Fruit fly (Drosophila melanogaster): Measurements from ENCODE around the gene ovo.

ovo gene

DNA sequence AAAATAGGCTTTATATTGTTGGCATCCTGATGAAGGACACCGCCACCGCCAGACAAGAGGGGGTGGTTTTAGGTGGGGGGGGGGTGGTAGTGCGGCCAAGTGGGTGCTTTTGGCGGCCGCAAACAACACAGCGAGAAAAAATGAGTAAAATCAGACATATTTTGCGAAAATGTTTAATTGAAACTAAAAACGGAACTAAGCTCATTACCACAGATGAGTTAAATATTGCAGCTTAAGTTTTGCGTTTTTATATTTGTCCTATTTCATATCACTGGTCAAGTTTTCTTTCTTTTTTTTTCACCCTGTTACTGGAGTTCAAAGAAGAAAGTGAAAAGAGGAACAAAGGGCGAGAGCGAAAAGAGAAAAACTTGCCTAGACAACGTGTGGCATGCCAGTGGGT lies 45.9 kb downstream of the ovo start (continued):
- TF ChIP-seq CG16863 (GFP tag; optimal IDR thresholded peaks at IDR 0.05) (peak; percentile 57), Atf-2 (GFP tag; optimal IDR thresholded peaks at IDR 0.05) (peak; percentile 35), CG2129 (GFP tag; IDR thresholded peaks at IDR 0.05; ENCODE audit: partially characterized antibody) (no peak), pb (GFP tag; optimal IDR thresholded peaks at IDR 0.05) (peak; percentile 51), CG7372 (GFP tag; IDR thresholded peaks at IDR 0.05) (peak; percentile 54; the same call in 1 of the 2 replicates), caup (GFP tag; optimal IDR thresholded peaks at IDR 0.05; ENCODE audit: severe bottlenecking) (peak; percentile 76), CG34376 (GFP tag; optimal IDR thresholded peaks at IDR 0.05) (peak; percentile 28), CG10979 (tag; optimal IDR thresholded peaks at IDR 0.05) (peak; percentile 73), CG1529 (GFP tag; optimal IDR thresholded peaks at IDR 0.05) (peak; percentile 49), CG7786 (GFP tag; optimal IDR thresholded peaks at IDR 0.05) (peak; percentile 42), ATbp (GFP tag; optimal IDR thresholded peaks at IDR 0.05) (peak; percentile 78), prd (optimal IDR thresholded peaks at IDR 0.05) (no peak), prd (GFP tag; IDR thresholded peaks at IDR 0.05) (peak; percentile 81), Hmr (GFP tag; optimal IDR thresholded peaks at IDR 0.05) (peak; percentile 89), eyg (GFP tag; optimal IDR thresholded peaks at IDR 0.05) (peak; percentile 22), CG31365 (tag; optimal IDR thresholded peaks at IDR 0.05) (peak; percentile 33), tap (tag; optimal IDR thresholded peaks at IDR 0.05) (peak; percentile 57), twi (tag; optimal IDR thresholded peaks at IDR 0.05) (no peak), gsb-n (tag; optimal IDR thresholded peaks at IDR 0.05) (peak; percentile 59), CG17186 (GFP tag; optimal IDR thresholded peaks at IDR 0.05) (no peak), CG10959 (GFP tag; IDR thresholded peaks at IDR 0.05) (no peak), CG11085 (GFP tag; IDR thresholded peaks at IDR 0.05) (peak; percentile 40; the same call in 1 of the 2 replicates), CG11247 (GFP tag; IDR thresholded peaks at IDR 0.05) (peak; percentile 61), pum (GFP tag; optimal IDR thresholded peaks at IDR 0.05) (peak; percentile 34), CG17612 (GFP tag; IDR thresholded peaks at IDR 0.05) (no peak), Myb (GFP tag; optimal IDR thresholded peaks at IDR 0.05) (peak; percentile 50), Elba2 (GFP tag; optimal IDR thresholded peaks at IDR 0.05) (no peak), sens (GFP tag) (peak; percentile 91), wek (GFP tag; optimal IDR thresholded peaks at IDR 0.05) (peak; percentile 1), CG3407 (GFP tag; optimal IDR thresholded peaks at IDR 0.05) (peak; percentile 59), C15 (GFP tag; IDR thresholded peaks at IDR 0.05) (0 out of 3 replicates have a peak, but pooled peaks have one; percentile 9), CG3065 (GFP tag; optimal IDR thresholded peaks at IDR 0.05) (no peak), CG7963 (GFP tag; IDR thresholded peaks at IDR 0.05; ENCODE audit: partially characterized antibody) (no peak), Stat92E (GFP tag; optimal IDR thresholded peaks at IDR 0.05) (no peak), CG10462 (GFP tag; optimal IDR thresholded peaks at IDR 0.05) (peak; percentile 31), CG4854 (GFP tag; optimal IDR thresholded peaks at IDR 0.05) (no peak), Nf-YA (GFP tag; IDR thresholded peaks at IDR 0.05) (peak; percentile 16; the same call in 1 of the 2 replicates), CG4730 (GFP tag; IDR thresholded peaks at IDR 0.05) (peak; percentile 55), PHDP (tag; optimal IDR thresholded peaks at IDR 0.05) (peak; percentile 72), ind (GFP tag; optimal IDR thresholded peaks at IDR 0.05) (peak; percentile 72), CG7556 (GFP tag; optimal IDR thresholded peaks at IDR 0.05) (peak; percentile 84), Bteb2 (GFP tag; optimal IDR thresholded peaks at IDR 0.05) (peak; percentile 47), B-H1 (GFP tag; IDR thresholded peaks at IDR 0.05) (peak; percentile 51), Dip3 (GFP tag; optimal IDR thresholded peaks at IDR 0.05) (no peak), Camta (GFP tag; optimal IDR thresholded peaks at IDR 0.05) (peak; percentile 36), Optix (GFP tag; IDR thresholded peaks at IDR 0.05) (0 out of 3 replicates have a peak, but pooled peaks have one; percentile 39), Ada2b (GFP tag; IDR thresholded peaks at IDR 0.05) (peak; percentile 68), CG10543 (GFP tag; optimal IDR thresholded peaks at IDR 0.05) (peak; percentile 31), CG12744 (GFP tag; optimal IDR thresholded peaks at IDR 0.05) (peak; percentile 20), zfh2 (GFP tag; optimal IDR thresholded peaks at IDR 0.05) (peak; percentile 28), Sry-β (GFP tag; optimal IDR thresholded peaks at IDR 0.05) (no peak)

Measured in whole organism, embryonic.